Worm (Caenorhabditis elegans) whole organism, L2 larva: ENCODE results near the gene srz-70.

Source experiments
- alr-1 ChIP-seq: fragments of 150-350 bp; optimal IDR thresholded peaks from 2 replicates; lab custom pipeline; 2014; ENCODE audit warnings: missing biosample characterization, missing genetic modification characterization
- ama-1 ChIP-seq: fragments of 150-350 bp; optimal IDR thresholded peaks from 2 replicates; lab custom pipeline; 2018; ENCODE audit warnings: inconsistent platforms
- elt-1 ChIP-seq: fragments of 150-350 bp; optimal IDR thresholded peaks from 2 replicates; lab custom pipeline; 2014; ENCODE audit warnings: missing biosample characterization, missing genetic modification characterization
- nhr-77 ChIP-seq: fragments of 150-350 bp; optimal IDR thresholded peaks from 2 replicates; lab custom pipeline; 2014; ENCODE audit warnings: missing biosample characterization, missing genetic modification characterization

- TF ChIP-seq ama-1 (lab: Kevin White, UChicago) (no peak), alr-1 (tag; lab: Kevin White, UChicago) (no peak), nhr-77 (no peak), elt-1 (tag; lab: Kevin White, UChicago) (no peak)
Measured at ce11 chrIV:3444614-3445013, 34.2 kb downstream of the srz-70 start, which contains the start of gene F58E2.5.
